Worm (Caenorhabditis elegans) whole organism, L2 larva: ENCODE results near the gene ets-10.

Experiments
- F13H6.1 ChIP-seq: sonication (generic microtip); optimal IDR thresholded peaks from 2 replicates; lab custom pipeline; 2016; ENCODE audit warnings: missing genetic modification characterization, missing compliant biosample characterization
- crh-2 ChIP-seq: sonication (generic microtip); optimal IDR thresholded peaks from 2 replicates; lab custom pipeline; 2017; ENCODE audit warnings: missing biosample characterization, missing genetic modification characterization
- mdl-1 ChIP-seq, 2 experiments: fragments of 150-350 bp in 1 of 2; sonication (generic microtip) in 1 of 2; optimal IDR thresholded peaks; 2 replicates each; lab custom pipeline; 2017; ENCODE audit warnings: missing biosample characterization in 2 of 2, missing genetic modification characterization in 2 of 2
- skn-1 ChIP-seq: sonication (generic microtip); optimal IDR thresholded peaks from 2 replicates; lab custom pipeline; 2017; ENCODE audit warnings: missing biosample characterization, missing genetic modification characterization
- ztf-11 ChIP-seq: sonication (generic microtip); optimal IDR thresholded peaks from 2 replicates; lab custom pipeline; 2017; ENCODE audit warnings: missing biosample characterization, missing genetic modification characterization

DNA sequence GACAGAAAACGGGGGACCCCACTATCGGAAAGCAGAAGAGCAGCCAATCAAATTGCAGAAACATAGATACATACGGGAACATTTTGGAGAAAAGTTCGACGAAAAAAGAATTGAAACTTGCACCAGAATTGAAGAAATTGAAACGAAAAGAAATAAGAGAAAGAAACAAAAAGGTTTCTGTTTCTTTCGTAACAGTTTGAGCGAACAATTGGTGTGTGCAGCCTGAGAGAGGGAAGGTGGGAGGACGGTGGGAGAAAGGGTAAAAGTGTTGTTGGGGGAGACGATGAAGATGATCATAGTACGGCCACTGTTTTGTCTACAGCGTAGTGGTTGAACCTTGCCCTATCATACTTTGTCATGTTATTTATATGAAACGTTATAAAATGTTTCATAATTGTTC is 11.0 kb downstream of the ets-10 start:
- TF ChIP-seq mdl-1 (tag; optimal IDR thresholded peaks at IDR 0.05; lab: Kevin White, UChicago), result no peak
- TF ChIP-seq F13H6.1 (tag; lab: Kevin White, UChicago), result no peak
- TF ChIP-seq skn-1 (tag; lab: Kevin White, UChicago), result no peak
- no peak for TF ChIP-seq crh-2 (tag; lab: Kevin White, UChicago)
- no peak for TF ChIP-seq ztf-11 (tag; lab: Kevin White, UChicago)
